Worm (Caenorhabditis elegans): ENCODE data around the gene H04D03.2.

H04D03.2 gene

ce11 chrIII:10461164-10461546, 18.9 kb upstream of the H04D03.2 start, which contains the start of gene atx-2 (continued):
- TF ChIP-seq egl-13 (tag; optimal IDR thresholded peaks at IDR 0.05) (peak; percentile 60), vab-15 (tag; optimal IDR thresholded peaks at IDR 0.05) (no peak), zip-4 (GFP tag; optimal IDR thresholded peaks at IDR 0.05) (peak; percentile 46), C16A3.4 (tag; optimal IDR thresholded peaks at IDR 0.05) (peak; percentile 67), dpl-1 (GFP tag; optimal IDR thresholded peaks at IDR 0.05) (peak; percentile 63 to 69 (median 68)), ces-1 (GFP tag; optimal IDR thresholded peaks at IDR 0.05) (peak; percentile 7), dsc-1 (tag; optimal IDR thresholded peaks at IDR 0.05) (peak; percentile 83), ztf-4 (tag; optimal IDR thresholded peaks at IDR 0.05) (peak; percentile 65), nhr-20 (tag; optimal IDR thresholded peaks at IDR 0.05) (peak; percentile 48), pax-3 (tag; optimal IDR thresholded peaks at IDR 0.05) (no peak), isw-1 (GFP tag; IDR thresholded peaks at IDR 0.05) (peak; percentile 65), ceh-90 (tag; optimal IDR thresholded peaks at IDR 0.05) (no peak), nhr-11 (tag; optimal IDR thresholded peaks at IDR 0.05) (no peak), egl-27 (tag; optimal IDR thresholded peaks at IDR 0.05) (no peak), C34B4.2 (tag; optimal IDR thresholded peaks at IDR 0.05) (peak; percentile 9), ceh-8 (GFP tag; optimal IDR thresholded peaks at IDR 0.05) (peak; percentile 37), lir-3 (tag; optimal IDR thresholded peaks at IDR 0.05; ENCODE audit: poor library complexity) (peak; percentile 76), Y116A8C.19 (tag; optimal IDR thresholded peaks at IDR 0.05; ENCODE audit: borderline replicate concordance) (no peak), ceh-63 (GFP tag; optimal IDR thresholded peaks at IDR 0.05) (no peak), ztf-11 (tag; optimal IDR thresholded peaks at IDR 0.05) (peak in 1 of 2 experiments; percentile 73), elt-3 (tag; optimal IDR thresholded peaks at IDR 0.05) (peak in 1 of 6 experiments; percentile 47), lin-39 (tag; optimal IDR thresholded peaks at IDR 0.05) (peak; percentile 19), ama-1 (optimal IDR thresholded peaks at IDR 0.05) (no peak), grh-1 (GFP tag; IDR thresholded peaks at IDR 0.05) (peak; percentile 60), sox-4 (tag; optimal IDR thresholded peaks at IDR 0.05) (no peak), rnt-1 (tag; optimal IDR thresholded peaks at IDR 0.05) (peak; percentile 96), mep-1 (tag; optimal IDR thresholded peaks at IDR 0.05) (peak; percentile 62), swsn-7 (tag; optimal IDR thresholded peaks at IDR 0.05) (peak; percentile 81), skn-1 (tag; optimal IDR thresholded peaks at IDR 0.05) (peak; percentile 73), aha-1 (tag; optimal IDR thresholded peaks at IDR 0.05) (peak; percentile 9), fkh-10 (GFP tag; optimal IDR thresholded peaks at IDR 0.05) (peak; percentile 76)

ce11 chrIII:10460427-10461163, 18.4 kb upstream of the H04D03.2 start, which contains the start of gene ecps-1:
TSS of gene ecps-1 (minus strand) at chrIII:10460551.
- no peak for TF ChIP-seq unc-30 (tag; optimal IDR thresholded peaks at IDR 0.05)
- peak; percentile 92 for TF ChIP-seq nhr-20 (tag; optimal IDR thresholded peaks at IDR 0.05)
- no peak for TF ChIP-seq hlh-4 (tag; optimal IDR thresholded peaks at IDR 0.05)
- TF ChIP-seq irx-1 (tag; optimal IDR thresholded peaks at IDR 0.05) = peak; percentile 76
- TF ChIP-seq pqm-1 (tag; optimal IDR thresholded peaks at IDR 0.05) = peak; percentile 72
- TF ChIP-seq nhr-76 (tag; optimal IDR thresholded peaks at IDR 0.05) = no peak
- TF ChIP-seq snpc-4 (tag; optimal IDR thresholded peaks at IDR 0.05) = peak; percentile 50
- TF ChIP-seq fkh-8 (tag; optimal IDR thresholded peaks at IDR 0.05) = peak; percentile 95
- TF ChIP-seq C34B4.2 (tag; optimal IDR thresholded peaks at IDR 0.05) = no peak
- TF ChIP-seq lin-39 (tag; optimal IDR thresholded peaks at IDR 0.05) = peak; percentile 83
- peak; percentile 61; the same call in 1 of the 2 replicates for TF ChIP-seq grh-1 (GFP tag; IDR thresholded peaks at IDR 0.05)
- peak; percentile 88 to 92 for TF ChIP-seq efl-1 (optimal IDR thresholded peaks at IDR 0.05)
- TF ChIP-seq efl-1 (GFP tag; optimal IDR thresholded peaks at IDR 0.05 in 1 of 2) = peak; percentile 78 to 98
- peak; percentile 80 for TF ChIP-seq dsc-1 (tag; optimal IDR thresholded peaks at IDR 0.05)
- TF ChIP-seq hpl-2 (GFP tag; optimal IDR thresholded peaks at IDR 0.05) = peak; percentile 86
- TF ChIP-seq lin-13 (GFP tag; optimal IDR thresholded peaks at IDR 0.05) = peak; percentile 83
- TF ChIP-seq snu-23 (GFP tag; optimal IDR thresholded peaks at IDR 0.05) = peak; percentile 94
- no peak for TF ChIP-seq blmp-1 (tag; optimal IDR thresholded peaks at IDR 0.05)
- no peak for TF ChIP-seq alr-1 (tag; optimal IDR thresholded peaks at IDR 0.05; ENCODE audit: borderline replicate concordance)
- no peak for TF ChIP-seq aha-1 (tag; optimal IDR thresholded peaks at IDR 0.05)
- peak; percentile 50 for TF ChIP-seq sup-37 (GFP tag; optimal IDR thresholded peaks at IDR 0.05)
- no peak for TF ChIP-seq unc-62 (GFP tag; optimal IDR thresholded peaks at IDR 0.05)
- TF ChIP-seq nhr-71 (tag; optimal IDR thresholded peaks at IDR 0.05) = peak; percentile 96
- peak; percentile 76 for TF ChIP-seq fkh-4 (tag; optimal IDR thresholded peaks at IDR 0.05; ENCODE audit: borderline replicate concordance)
- TF ChIP-seq ets-5 (GFP tag; IDR thresholded peaks at IDR 0.05) = no peak
- no peak for TF ChIP-seq nhr-84 (tag; optimal IDR thresholded peaks at IDR 0.05)
- TF ChIP-seq zip-4 (GFP tag; optimal IDR thresholded peaks at IDR 0.05) = peak; percentile 70

Data from whole organism, L1 larva.